Fruit fly (Drosophila melanogaster): ENCODE results near the gene LKRSDH.

LKRSDH gene

DNA sequence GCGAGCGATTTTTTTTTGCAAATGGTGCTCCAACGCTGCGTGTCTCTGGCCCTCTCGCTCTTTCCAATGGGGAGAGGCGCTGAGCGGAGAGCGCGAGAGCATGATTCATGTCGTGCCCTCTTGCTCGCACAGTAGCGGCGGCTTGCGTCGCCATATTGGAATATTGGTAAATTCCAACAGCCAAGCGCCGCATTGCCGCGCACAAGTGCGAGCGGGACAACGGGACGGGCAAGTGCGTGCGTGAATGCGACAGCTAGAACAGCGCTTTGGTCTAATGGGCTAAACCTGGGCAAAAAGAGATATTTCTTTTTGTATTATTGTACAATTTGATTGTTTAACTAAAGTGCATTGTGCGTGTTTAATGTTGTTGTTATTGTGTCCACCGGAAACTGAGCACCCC lies 32.5 kb upstream of the LKRSDH start (continued):
- TF ChIP-seq HLH4C (GFP tag; IDR thresholded peaks at IDR 0.05; ENCODE audit: partially characterized antibody): peak; percentile 35
- TF ChIP-seq Sry-δ (GFP tag; optimal IDR thresholded peaks at IDR 0.05): no peak
- no peak for TF ChIP-seq CrebB (tag; optimal IDR thresholded peaks at IDR 0.05)
- TF ChIP-seq sug (tag; optimal IDR thresholded peaks at IDR 0.05): peak; percentile 48
- no peak for TF ChIP-seq CG12942 (GFP tag; optimal IDR thresholded peaks at IDR 0.05)
- TF ChIP-seq zfh1 (GFP tag; IDR thresholded peaks at IDR 0.05): peak; percentile 47; the same call in 1 of the 3 replicates
- no peak for TF ChIP-seq CG18476 (GFP tag; optimal IDR thresholded peaks at IDR 0.05)
- 0 out of 2 replicates have a peak, but pooled peaks have one; percentile 27 for TF ChIP-seq CG14014 (GFP tag; IDR thresholded peaks at IDR 0.05)
- no peak for TF ChIP-seq CG12744 (GFP tag; optimal IDR thresholded peaks at IDR 0.05)
- no peak for TF ChIP-seq B-H1 (GFP tag; IDR thresholded peaks at IDR 0.05)
- TF ChIP-seq CG11504 (tag; optimal IDR thresholded peaks at IDR 0.05): no peak
- TF ChIP-seq pita (GFP tag; optimal IDR thresholded peaks at IDR 0.05): no peak
- no peak for TF ChIP-seq Kr (GFP tag; optimal IDR thresholded peaks at IDR 0.05)
- TF ChIP-seq CG9215 (GFP tag; IDR thresholded peaks at IDR 0.05): peak; percentile 21; the same call in 1 of the 2 replicates
- TF ChIP-seq HLH54F (GFP tag; optimal IDR thresholded peaks at IDR 0.05): no peak
- TF ChIP-seq CG6272 (GFP tag; IDR thresholded peaks at IDR 0.05): peak; percentile 41; the same call in 1 of the 2 replicates
- TF ChIP-seq CG14710 (tag; optimal IDR thresholded peaks at IDR 0.05): no peak
- peak in 1 of 2 experiments; percentile 62 for TF ChIP-seq insv (GFP tag; optimal IDR thresholded peaks at IDR 0.05)
- TF ChIP-seq CG4424 (GFP tag; optimal IDR thresholded peaks at IDR 0.05): no peak
- TF ChIP-seq cwo (GFP tag; optimal IDR thresholded peaks at IDR 0.05): peak; percentile 19
- TF ChIP-seq croc (GFP tag; conservative IDR thresholded peaks at IDR 0.05): no peak
- TF ChIP-seq Abd-B (GFP tag; optimal IDR thresholded peaks at IDR 0.05): peak; percentile 5
- TF ChIP-seq vfl (GFP tag; optimal IDR thresholded peaks at IDR 0.05): no peak
- peak; percentile 51 for TF ChIP-seq CG15514 (GFP tag; optimal IDR thresholded peaks at IDR 0.05)
- TF ChIP-seq CG32767 (GFP tag; IDR thresholded peaks at IDR 0.05): peak; percentile 89
- TF ChIP-seq gsb-n (tag; optimal IDR thresholded peaks at IDR 0.05): no peak
- no peak for TF ChIP-seq lilli (GFP tag; optimal IDR thresholded peaks at IDR 0.05)
- TF ChIP-seq CG8089 (GFP tag; optimal IDR thresholded peaks at IDR 0.05): no peak
- TF ChIP-seq B-H2 (GFP tag; optimal IDR thresholded peaks at IDR 0.05): peak; percentile 64
- TF ChIP-seq vnd (GFP tag; IDR thresholded peaks at IDR 0.05; ENCODE audit: partially characterized antibody): peak; percentile 7; the same call in 1 of the 3 replicates
- no peak for TF ChIP-seq CG7839 (tag; optimal IDR thresholded peaks at IDR 0.05)
- TF ChIP-seq tup (GFP tag; optimal IDR thresholded peaks at IDR 0.05): no peak
- TF ChIP-seq ara (GFP tag; IDR thresholded peaks at IDR 0.05): peak; percentile 61
- TF ChIP-seq CG1603 (tag; optimal IDR thresholded peaks at IDR 0.05): peak; percentile 17
- no peak for TF ChIP-seq CG7357 (GFP tag; IDR thresholded peaks at IDR 0.05)
- TF ChIP-seq zen2 (GFP tag; IDR thresholded peaks at IDR 0.05; ENCODE audit: partially characterized antibody): no peak
- TF ChIP-seq tx (GFP tag; optimal IDR thresholded peaks at IDR 0.05): no peak
- no peak for TF ChIP-seq CG13296 (GFP tag; optimal IDR thresholded peaks at IDR 0.05)
- no peak for TF ChIP-seq CG15269 (tag; optimal IDR thresholded peaks at IDR 0.05)
- peak; percentile 99 for TF ChIP-seq CG1832 (GFP tag; optimal IDR thresholded peaks at IDR 0.05)
- no peak for TF ChIP-seq CG2889 (GFP tag; IDR thresholded peaks at IDR 0.05)
- TF ChIP-seq Gug (GFP tag; IDR thresholded peaks at IDR 0.05): no peak
- TF ChIP-seq gcm (GFP tag; optimal IDR thresholded peaks at IDR 0.05): no peak
- no peak for TF ChIP-seq Ssrp (tag; optimal IDR thresholded peaks at IDR 0.05)
- no peak for TF ChIP-seq CG7928 (GFP tag; optimal IDR thresholded peaks at IDR 0.05)
- TF ChIP-seq CG7786 (GFP tag; optimal IDR thresholded peaks at IDR 0.05): no peak
- no peak for TF ChIP-seq CG3726 (GFP tag; IDR thresholded peaks at IDR 0.05)
- no peak for TF ChIP-seq aop (GFP tag; IDR thresholded peaks at IDR 0.05)
- no peak for TF ChIP-seq CG10462 (GFP tag; optimal IDR thresholded peaks at IDR 0.05)
- peak; percentile 65; the same call in 2 of the 3 replicates for TF ChIP-seq CG6791 (GFP tag; IDR thresholded peaks at IDR 0.05; ENCODE audit: partially characterized antibody)
- peak in 1 of 2 experiments; percentile 11 for TF ChIP-seq bsh (GFP tag; optimal IDR thresholded peaks at IDR 0.05)
